Fruit fly (Drosophila melanogaster) whole organism, embryonic: ENCODE measurements around the gene Pka-C3.

Experiments used
- ATbp ChIP-seq: fragments of 200-800 bp; sonication (Bioruptor generic); optimal IDR thresholded peaks from 2 replicates; lab custom pipeline; 2017; ENCODE audit warnings: missing biosample characterization, mild to moderate bottlenecking, missing genetic modification characterization, missing genetic modification reagents
- Atf6 ChIP-seq: fragments of 200-800 bp; sonication (Bioruptor generic); IDR thresholded peaks from 2 replicates; pipeline ENCODE4 v1.3.6; 2022; ENCODE audit warnings: missing biosample characterization, missing genetic modification characterization
- CG10147 ChIP-seq: fragments of 200-800 bp; sonication (Bioruptor generic); optimal IDR thresholded peaks from 2 replicates; lab custom pipeline; 2019; ENCODE audit warnings: missing biosample characterization, mild to moderate bottlenecking, missing genetic modification characterization, moderate library complexity
- CG14441 ChIP-seq: fragments of 200-800 bp; sonication (Bioruptor generic); IDR thresholded peaks from 2 replicates; pipeline ENCODE4 v1.3.6; 2022; ENCODE audit warnings: missing biosample characterization, missing genetic modification characterization
- CG14710 ChIP-seq: fragments of 200-800 bp; sonication (Bioruptor generic); optimal IDR thresholded peaks from 3 replicates; lab custom pipeline; 2019; ENCODE audit warnings: missing biosample characterization, mild to moderate bottlenecking, missing genetic modification characterization, moderate library complexity
- CG15269 ChIP-seq: fragments of 200-800 bp; sonication (Bioruptor generic); optimal IDR thresholded peaks from 2 replicates; lab custom pipeline; 2018; ENCODE audit warnings: missing biosample characterization, mild to moderate bottlenecking, missing genetic modification characterization, moderate library complexity
- CG15514 ChIP-seq: fragments of 200-800 bp; sonication (Bioruptor generic); optimal IDR thresholded peaks from 3 replicates; lab custom pipeline; 2017; ENCODE audit warnings: missing biosample characterization, missing genetic modification characterization, mild to moderate bottlenecking, moderate library complexity, missing genetic modification reagents
- CG17912 ChIP-seq: fragments of 200-800 bp; sonication (Bioruptor generic); optimal IDR thresholded peaks from 2 replicates; lab custom pipeline; 2018; ENCODE audit warnings: missing biosample characterization, mild to moderate bottlenecking, missing genetic modification characterization
- CG2202 ChIP-seq: fragments of 200-800 bp; sonication (Bioruptor generic); optimal IDR thresholded peaks from 2 replicates; lab custom pipeline; 2018; ENCODE audit warnings: missing biosample characterization, mild to moderate bottlenecking, missing genetic modification characterization
- CG2678 ChIP-seq: fragments of 200-800 bp; sonication (Bioruptor generic); optimal IDR thresholded peaks from 3 replicates; lab custom pipeline; 2019; ENCODE audit warnings: missing biosample characterization, mild to moderate bottlenecking, missing genetic modification characterization, moderate library complexity
- CG2712 ChIP-seq: fragments of 200-800 bp; optimal IDR thresholded peaks from 3 replicates; lab custom pipeline; 2019; ENCODE audit warnings: missing biosample characterization, mild to moderate bottlenecking, missing genetic modification characterization, moderate library complexity
- CG30020 ChIP-seq: fragments of 200-800 bp; optimal IDR thresholded peaks from 2 replicates; lab custom pipeline; 2019; ENCODE audit warnings: missing biosample characterization, mild to moderate bottlenecking, missing genetic modification characterization, moderate library complexity
- CG31388 ChIP-seq: fragments of 200-800 bp; sonication (Bioruptor generic); optimal IDR thresholded peaks from 2 replicates; lab custom pipeline; 2016; ENCODE audit warnings: missing biosample characterization, missing genetic modification characterization
- CG32772 ChIP-seq: fragments of 200-800 bp; sonication (Bioruptor generic); IDR thresholded peaks from 2 replicates; pipeline ENCODE4 v1.3.6; 2022; ENCODE audit warnings: missing biosample characterization, missing genetic modification characterization
- CG5180 ChIP-seq: fragments of 200-800 bp; sonication (Bioruptor generic); optimal IDR thresholded peaks from 3 replicates; lab custom pipeline; 2017; ENCODE audit warnings: missing biosample characterization, missing genetic modification characterization, mild to moderate bottlenecking, moderate library complexity, missing genetic modification reagents
- CG6689 ChIP-seq: fragments of 200-800 bp; sonication (Bioruptor generic); IDR thresholded peaks from 2 replicates; pipeline ENCODE4 v1.3.6; 2022; ENCODE audit warnings: missing biosample characterization, missing genetic modification characterization
- CG9215 ChIP-seq: fragments of 200-800 bp; sonication (Bioruptor generic); IDR thresholded peaks from 2 replicates; pipeline ENCODE4 v1.3.6; 2022; ENCODE audit warnings: missing biosample characterization, missing genetic modification characterization
- CG9876 ChIP-seq: fragments of 200-800 bp; sonication (Bioruptor generic); optimal IDR thresholded peaks from 2 replicates; lab custom pipeline; 2016; ENCODE audit warnings: missing biosample characterization, missing genetic modification characterization
- D19A ChIP-seq: fragments of 200-800 bp; optimal IDR thresholded peaks from 3 replicates; lab custom pipeline; 2019; ENCODE audit warnings: missing biosample characterization, mild to moderate bottlenecking, missing genetic modification characterization, moderate library complexity
- Ets65A ChIP-seq: fragments of 200-800 bp; sonication (Bioruptor generic); peaks from one replicate; lab custom pipeline; 2016; ENCODE audit warnings: missing biosample characterization, missing genetic modification characterization
- Gug ChIP-seq: fragments of 200-800 bp; sonication (Bioruptor generic); IDR thresholded peaks from 4 replicates; pipeline ENCODE4 v1.3.6; 2022; ENCODE audit warnings: missing biosample characterization, missing genetic modification characterization
- HHEX ChIP-seq: fragments of 200-800 bp; sonication (Bioruptor generic); optimal IDR thresholded peaks from 3 replicates; lab custom pipeline; 2017; ENCODE audit warnings: missing biosample characterization, mild to moderate bottlenecking, missing genetic modification characterization, missing genetic modification reagents
- HLH3B ChIP-seq: fragments of 200-800 bp; sonication (Bioruptor generic); IDR thresholded peaks from 2 replicates; pipeline ENCODE4 v1.3.6; 2022; ENCODE audit warnings: missing biosample characterization, missing genetic modification characterization
- Hey ChIP-seq: fragments of 200-800 bp; sonication (Bioruptor generic); optimal IDR thresholded peaks from 3 replicates; lab custom pipeline; 2018; ENCODE audit warnings: missing biosample characterization, mild to moderate bottlenecking, missing genetic modification characterization
- Mes4 ChIP-seq: fragments of 200-800 bp; sonication (Bioruptor generic); optimal IDR thresholded peaks from 2 replicates; lab custom pipeline; 2016; ENCODE audit warnings: missing biosample characterization, missing genetic modification characterization
- Nf-YB ChIP-seq: fragments of 200-800 bp; sonication (Bioruptor generic); optimal IDR thresholded peaks from 3 replicates; lab custom pipeline; 2019; ENCODE audit warnings: missing biosample characterization, mild to moderate bottlenecking, missing genetic modification characterization, moderate library complexity
- NfI ChIP-seq: fragments of 200-800 bp; sonication (Bioruptor generic); optimal IDR thresholded peaks from 3 replicates; lab custom pipeline; 2018; ENCODE audit warnings: missing biosample characterization, mild to moderate bottlenecking, missing genetic modification characterization, moderate library complexity
- Pdp1 ChIP-seq, 2 experiments: fragments of 200-800 bp; sonication (Bioruptor generic); optimal IDR thresholded peaks; 3 replicates each; lab custom pipeline; 2016; ENCODE audit warnings: missing biosample characterization in 2 of 2, missing genetic modification characterization in 2 of 2, mild to moderate bottlenecking in 1 of 2, moderate library complexity in 1 of 2
- Sox100B ChIP-seq: fragments of 200-800 bp; sonication (Bioruptor generic); optimal IDR thresholded peaks from 3 replicates; lab custom pipeline; 2018; ENCODE audit warnings: missing biosample characterization, mild to moderate bottlenecking, missing genetic modification characterization
- Ssrp ChIP-seq: fragments of 200-800 bp; sonication (Bioruptor generic); optimal IDR thresholded peaks from 2 replicates; lab custom pipeline; 2018; ENCODE audit warnings: missing biosample characterization, mild to moderate bottlenecking, missing genetic modification characterization, moderate library complexity
- Stat92E ChIP-seq, 3 experiments: fragments of >200 bp in 2 of 3; fragments of 200-800 bp in 1 of 3; sonication (Bioruptor generic) in 1 of 3; optimal IDR thresholded peaks; 2 replicates each; lab custom pipeline; 2017 to 2019; ENCODE audit warnings: missing biosample characterization in 3 of 3, missing genetic modification characterization in 3 of 3, mild to moderate bottlenecking in 1 of 3, moderate library complexity in 1 of 3
- ase ChIP-seq: fragments of 200-800 bp; sonication (Bioruptor generic); IDR thresholded peaks from 3 replicates; pipeline ENCODE4 v1.3.6; 2022; ENCODE audit warnings: missing biosample characterization, missing genetic modification characterization
- cas ChIP-seq: fragments of 200-800 bp; sonication (Bioruptor generic); IDR thresholded peaks from 2 replicates; pipeline ENCODE4 v1.3.6; 2022; ENCODE audit warnings: missing biosample characterization, missing genetic modification characterization
- cg ChIP-seq: fragments of 200-800 bp; sonication (Bioruptor generic); optimal IDR thresholded peaks from 3 replicates; lab custom pipeline; 2019; ENCODE audit warnings: missing biosample characterization, mild to moderate bottlenecking, missing genetic modification characterization, moderate library complexity
- dysf ChIP-seq: fragments of 200-800 bp; sonication (Bioruptor generic); IDR thresholded peaks from 3 replicates; pipeline ENCODE4 v1.3.6; 2022; ENCODE audit warnings: missing biosample characterization, missing genetic modification characterization
- hkb ChIP-seq, 2 experiments: fragments of 200-800 bp in 1 of 2; fragments of >200 bp in 1 of 2; sonication (Bioruptor generic) in 1 of 2; IDR thresholded peaks in 1 of 2; optimal IDR thresholded peaks in 1 of 2; 2 replicates each; pipeline versions ENCODE4 v1.3.6 to Lab custom; 2017 to 2022; ENCODE audit warnings: missing biosample characterization in 1 of 2, missing genetic modification characterization in 1 of 2
- lilli ChIP-seq: fragments of 200-800 bp; sonication (Bioruptor generic); optimal IDR thresholded peaks from 3 replicates; lab custom pipeline; 2016; ENCODE audit warnings: missing biosample characterization, missing genetic modification characterization
- nerfin-1 ChIP-seq: fragments of 200-800 bp; sonication (Bioruptor generic); optimal IDR thresholded peaks from 3 replicates; lab custom pipeline; 2019; ENCODE audit warnings: missing biosample characterization, mild to moderate bottlenecking, missing genetic modification characterization, moderate library complexity
- prd ChIP-seq, 3 experiments: fragments of >200 bp in 2 of 3; fragments of 200-800 bp in 1 of 3; sonication (Bioruptor generic) in 1 of 3; optimal IDR thresholded peaks in 2 of 3; IDR thresholded peaks in 1 of 3; 2 replicates in 2 of 3; 3 replicates in 1 of 3; pipeline versions ENCODE4 v1.3.6 to Lab custom; 2017 to 2022; ENCODE audit warnings: missing biosample characterization in 1 of 3, missing genetic modification characterization in 1 of 3
- ranshi ChIP-seq: fragments of 200-800 bp; sonication (Bioruptor generic); IDR thresholded peaks from 2 replicates; pipeline ENCODE4 v1.3.6; 2022; ENCODE audit warnings: missing biosample characterization, missing genetic modification characterization
- seq ChIP-seq: fragments of 200-800 bp; sonication (Bioruptor generic); IDR thresholded peaks from 2 replicates; pipeline ENCODE4 v1.3.6; 2022; ENCODE audit warnings: missing biosample characterization, missing genetic modification characterization
- sisA ChIP-seq: fragments of 200-800 bp; sonication (Bioruptor generic); IDR thresholded peaks from 2 replicates; pipeline ENCODE4 v1.3.6; 2022; ENCODE audit warnings: missing biosample characterization, missing genetic modification characterization
- zfh1 ChIP-seq: fragments of 200-800 bp; sonication (Bioruptor generic); IDR thresholded peaks from 3 replicates; pipeline ENCODE4 v1.3.6; 2022; ENCODE audit warnings: missing biosample characterization, missing genetic modification characterization
- zfh2 ChIP-seq: fragments of 200-800 bp; sonication (Bioruptor generic); optimal IDR thresholded peaks from 2 replicates; lab custom pipeline; 2016; ENCODE audit warnings: missing biosample characterization, missing genetic modification characterization

The Pka-C3 gene

DNA sequence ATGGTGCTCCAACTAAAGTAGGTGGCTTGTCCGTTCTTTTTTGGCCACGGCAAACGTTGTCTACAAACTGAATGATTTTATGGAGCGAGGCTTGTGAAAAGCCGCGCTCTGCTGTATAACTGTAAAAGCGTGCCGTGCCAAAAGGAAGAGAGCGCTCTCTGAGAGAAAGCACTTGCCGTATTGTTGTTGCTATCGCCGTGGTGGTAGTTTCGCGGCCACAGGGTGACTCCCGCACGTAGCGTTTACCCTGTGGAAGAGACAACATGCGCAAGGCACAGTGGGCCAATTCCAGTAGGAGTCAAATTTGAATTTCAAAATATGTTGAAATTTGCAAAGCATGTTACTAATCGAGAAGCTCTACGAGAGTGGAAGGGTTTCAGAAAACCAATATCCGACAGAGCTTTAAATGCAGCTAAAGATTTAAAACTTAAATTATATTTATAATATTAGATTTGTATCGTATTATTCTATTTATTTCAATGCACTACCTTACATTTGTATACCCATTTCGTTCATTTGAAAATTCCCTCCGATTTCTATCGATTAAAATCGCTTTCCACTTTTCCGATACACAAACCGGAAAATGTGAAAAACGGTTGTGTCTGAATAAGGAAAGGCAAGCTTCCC, 29.7 kb downstream of the Pka-C3 start, which contains the start of gene sff (continued):
- TF ChIP-seq CG2202 (tag; lab: Kevin White, UChicago) = peak; percentile 84
- peak; percentile 88 for TF ChIP-seq CG14441 (GFP tag; lab: Robert Waterston, UW)
- peak; percentile 95 for TF ChIP-seq Ets65A
- peak; percentile 53 for TF ChIP-seq CG9876 (GFP tag; lab: Kevin White, UChicago)
- peak; percentile 75 for TF ChIP-seq CG15514 (GFP tag; lab: Kevin White, UChicago)
- peak; percentile 37 for TF ChIP-seq CG17912 (GFP tag; lab: Kevin White, UChicago)
- no peak for TF ChIP-seq hkb (optimal IDR thresholded peaks at IDR 0.05; lab: Kevin White, UChicago)
- peak; percentile 93 for TF ChIP-seq hkb (GFP tag; IDR thresholded peaks at IDR 0.05; lab: Robert Waterston, UW)
- peak in 1 of 3 experiments; percentile 58 for TF ChIP-seq Stat92E (GFP tag; optimal IDR thresholded peaks at IDR 0.05; lab: Kevin White, UChicago)
- peak; percentile 58 for TF ChIP-seq CG5180 (GFP tag; lab: Kevin White, UChicago)
- TF ChIP-seq CG14710 (tag; lab: Kevin White, UChicago) = peak; percentile 91
- TF ChIP-seq Gug (GFP tag; lab: Robert Waterston, UW) = peak; percentile 88
- TF ChIP-seq Mes4 (GFP tag; lab: Kevin White, UChicago) = peak; percentile 60
- TF ChIP-seq lilli (GFP tag; lab: Kevin White, UChicago) = peak; percentile 81
- TF ChIP-seq CG2678 (tag; lab: Kevin White, UChicago) = peak; percentile 90

DNA sequence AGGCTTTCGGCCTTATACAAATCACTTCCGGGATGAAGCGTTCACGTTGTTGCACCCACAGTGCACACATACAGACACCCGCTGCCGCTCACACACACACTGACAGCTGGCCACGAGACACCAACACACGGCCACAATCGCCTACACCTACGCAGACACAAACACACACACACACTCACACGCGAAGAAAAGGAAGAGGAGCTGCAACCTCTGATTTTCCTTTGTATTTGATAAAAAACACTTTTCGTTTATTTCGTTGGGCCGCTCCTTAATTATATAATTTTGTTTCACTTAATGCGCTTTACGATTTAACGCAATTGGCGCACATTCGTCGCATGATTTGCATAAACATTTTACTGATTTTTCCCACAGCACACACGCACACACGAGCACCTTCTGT, 30.3 kb downstream of the Pka-C3 start:
- no peak for TF ChIP-seq Hey (tag; lab: Kevin White, UChicago)
- no peak for TF ChIP-seq CG9215 (GFP tag; lab: Robert Waterston, UW)
- no peak for TF ChIP-seq zfh1 (GFP tag; lab: Robert Waterston, UW)
- TF ChIP-seq Pdp1 (GFP tag; optimal IDR thresholded peaks at IDR 0.05; lab: Kevin White, UChicago) = peak in 1 of 2 experiments; percentile 29
- no peak for TF ChIP-seq ATbp
- peak; percentile 68 for TF ChIP-seq cg (GFP tag; lab: Kevin White, UChicago)
- peak; percentile 95 for TF ChIP-seq Ets65A

DNA sequence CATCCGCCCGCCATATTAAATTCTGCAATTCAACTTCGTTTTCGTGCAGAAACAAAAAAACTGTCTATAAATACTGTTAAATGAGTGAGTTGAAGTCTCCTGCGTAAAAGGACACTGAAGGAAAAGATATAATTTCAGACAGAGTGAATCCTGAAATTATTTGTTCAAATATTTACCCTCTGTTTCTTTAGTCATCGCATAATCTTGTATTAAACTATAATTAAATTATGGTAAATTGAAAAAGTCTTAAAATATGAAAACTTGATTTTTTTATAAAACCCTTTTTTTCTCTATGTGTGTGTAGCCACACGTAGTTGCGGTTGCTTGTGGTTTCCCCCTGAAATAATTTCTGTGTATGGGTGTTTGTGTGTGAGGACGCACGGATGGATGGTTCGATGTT, 31.2 kb downstream of the Pka-C3 start:
- TF ChIP-seq CG10147 (GFP tag; lab: Kevin White, UChicago) (peak; percentile 20), CG31388 (GFP tag; lab: Kevin White, UChicago) (no peak), prd (optimal IDR thresholded peaks at IDR 0.05; lab: Kevin White, UChicago) (no peak), prd (GFP tag; IDR thresholded peaks at IDR 0.05; lab: Robert Waterston, UW) (peak; percentile 43; the same call in 1 of the 3 replicates), Atf6 (GFP tag; lab: Robert Waterston, UW) (0 out of 2 replicates have a peak, but pooled peaks have one; percentile 44), HLH3B (0 out of 2 replicates have a peak, but pooled peaks have one; percentile 53), D19A (peak; percentile 52), Sox100B (GFP tag; lab: Kevin White, UChicago) (peak; percentile 31), lilli (GFP tag; lab: Kevin White, UChicago) (peak; percentile 29), CG30020 (no peak), nerfin-1 (tag; lab: Kevin White, UChicago) (peak; percentile 14), CG32772 (GFP tag; lab: Robert Waterston, UW) (0 out of 2 replicates have a peak, but pooled peaks have one; percentile 21), ase (GFP tag; lab: Robert Waterston, UW) (no peak), ranshi (peak; percentile 19; the same call in 1 of the 2 replicates), hkb (optimal IDR thresholded peaks at IDR 0.05; lab: Kevin White, UChicago) (no peak), hkb (GFP tag; IDR thresholded peaks at IDR 0.05; lab: Robert Waterston, UW) (peak; percentile 55), Nf-YB (peak; percentile 8), CG2712 (tag; lab: Kevin White, UChicago) (peak; percentile 59), zfh2 (GFP tag; lab: Kevin White, UChicago) (no peak), Ssrp (tag; lab: Kevin White, UChicago) (peak; percentile 26), cas (GFP tag; lab: Robert Waterston, UW) (0 out of 2 replicates have a peak, but pooled peaks have one; percentile 21), sisA (GFP tag; lab: Robert Waterston, UW) (peak; percentile 45), NfI (peak; percentile 35), HHEX (peak; percentile 24), seq (0 out of 2 replicates have a peak, but pooled peaks have one; percentile 29), dysf (peak; percentile 48; the same call in 1 of the 3 replicates), CG15269 (peak; percentile 58), CG6689 (GFP tag; lab: Robert Waterston, UW) (peak; percentile 33; the same call in 1 of the 2 replicates)
